Worm (Caenorhabditis elegans) whole organism, young adult: Measurements from ENCODE around the gene nhr-108.

Experiments
- B0261.1 ChIP-seq: sonication (generic microtip); optimal IDR thresholded peaks from 2 replicates; lab custom pipeline; 2016; ENCODE audit warnings: mild to moderate bottlenecking, missing genetic modification characterization, moderate library complexity, missing compliant biosample characterization
- C17E4.6 ChIP-seq: fragments of 200-800 bp; sonication (Bioruptor generic); IDR thresholded peaks from 2 replicates; pipeline ENCODE4 v1.3.6; 2022; ENCODE audit warnings: missing genetic modification reagents, missing genetic modification characterization, missing compliant biosample characterization
- F22D6.2 ChIP-seq: sonication (generic microtip); optimal IDR thresholded peaks from 2 replicates; lab custom pipeline; 2016; ENCODE audit warnings: mild to moderate bottlenecking, missing genetic modification characterization, missing compliant biosample characterization
- F37B4.10 ChIP-seq: fragments of 200-800 bp; sonication (Bioruptor generic); IDR thresholded peaks from 2 replicates; pipeline ENCODE4 v1.3.6; 2022; ENCODE audit warnings: missing genetic modification characterization, missing compliant biosample characterization
- F39B2.1 ChIP-seq: fragments of 200-800 bp; sonication (Bioruptor generic); IDR thresholded peaks from 2 replicates; pipeline ENCODE4 v1.3.6; 2022; ENCODE audit warnings: missing genetic modification reagents, missing genetic modification characterization, missing compliant biosample characterization
- F52B5.7 ChIP-seq: sonication (generic microtip); optimal IDR thresholded peaks from 2 replicates; lab custom pipeline; 2016; ENCODE audit warnings: mild to moderate bottlenecking, missing genetic modification characterization, missing compliant biosample characterization
- F55B11.4 ChIP-seq: sonication (generic microtip); optimal IDR thresholded peaks from 2 replicates; lab custom pipeline; 2016; ENCODE audit warnings: missing compliant biosample characterization, missing genetic modification characterization, borderline replicate concordance; ENCODE audit not compliant: insufficient read depth
- F57A8.1 ChIP-seq: fragments of 200-800 bp; sonication (Bioruptor generic); optimal IDR thresholded peaks from 2 replicates; lab custom pipeline; 2018; ENCODE audit warnings: mild to moderate bottlenecking, missing genetic modification characterization, moderate library complexity, missing compliant biosample characterization
- K11D2.4 ChIP-seq: fragments of 200-800 bp; sonication (Bioruptor generic); IDR thresholded peaks from 2 replicates; pipeline ENCODE4 v1.3.6; 2022; ENCODE audit warnings: missing genetic modification reagents, missing genetic modification characterization, missing compliant biosample characterization
- K12H6.12 ChIP-seq: fragments of 200-800 bp; sonication (Bioruptor generic); optimal IDR thresholded peaks from 2 replicates; lab custom pipeline; 2018; ENCODE audit warnings: mild to moderate bottlenecking, missing genetic modification characterization, missing compliant biosample characterization
- T07F8.4 ChIP-seq: sonication (generic microtip); optimal IDR thresholded peaks from 2 replicates; lab custom pipeline; 2016; ENCODE audit warnings: mild to moderate bottlenecking, missing genetic modification characterization, moderate library complexity, missing compliant biosample characterization
- Y53F4B.3 ChIP-seq: fragments of 200-800 bp; sonication (Bioruptor generic); IDR thresholded peaks from 2 replicates; pipeline ENCODE4 v1.3.6; 2022; ENCODE audit warnings: missing genetic modification reagents, missing genetic modification characterization, missing compliant biosample characterization
- Y53G8AR.9 ChIP-seq: fragments of 200-800 bp; sonication (Bioruptor generic); conservative IDR thresholded peaks from 2 replicates; pipeline ENCODE4 v1.3.6; 2022; ENCODE audit warnings: missing genetic modification reagents, missing genetic modification characterization, missing compliant biosample characterization
- Y67H2A.10 ChIP-seq: fragments of 200-800 bp; sonication (Bioruptor generic); conservative IDR thresholded peaks from 2 replicates; pipeline ENCODE4 v1.3.6; 2022; ENCODE audit warnings: missing genetic modification reagents, missing genetic modification characterization, missing compliant biosample characterization
- Y79H2A.3 ChIP-seq: fragments of 200-800 bp; sonication (Bioruptor generic); conservative IDR thresholded peaks from 2 replicates; pipeline ENCODE4 v1.3.6; 2022; ENCODE audit warnings: missing genetic modification reagents, missing genetic modification characterization, missing compliant biosample characterization
- ZK185.1 ChIP-seq: sonication (generic microtip); optimal IDR thresholded peaks from 2 replicates; lab custom pipeline; 2016; ENCODE audit warnings: mild to moderate bottlenecking, missing genetic modification characterization, missing compliant biosample characterization; ENCODE audit not compliant: poor library complexity, severe bottlenecking
- atf-7 ChIP-seq: sonication (generic microtip); optimal IDR thresholded peaks from 2 replicates; lab custom pipeline; 2017; ENCODE audit warnings: mild to moderate bottlenecking, missing genetic modification characterization, missing compliant biosample characterization
- athp-1 ChIP-seq: sonication (generic microtip); optimal IDR thresholded peaks from 2 replicates; lab custom pipeline; 2017; ENCODE audit warnings: mild to moderate bottlenecking, missing genetic modification characterization, missing compliant biosample characterization
- attf-6 ChIP-seq: fragments of 200-800 bp; sonication (Bioruptor generic); IDR thresholded peaks from 2 replicates; pipeline ENCODE4 v1.3.6; 2022; ENCODE audit warnings: missing genetic modification reagents, missing genetic modification characterization, missing compliant biosample characterization
- bed-1 ChIP-seq: fragments of 200-800 bp; sonication (Bioruptor generic); IDR thresholded peaks from 2 replicates; pipeline ENCODE4 v1.3.6; 2022; ENCODE audit warnings: missing genetic modification reagents, missing genetic modification characterization, missing compliant biosample characterization
- cebp-2 ChIP-seq: fragments of 200-800 bp; sonication (Bioruptor generic); IDR thresholded peaks from 2 replicates; pipeline ENCODE4 v1.3.6; 2022; ENCODE audit warnings: missing genetic modification characterization, missing compliant biosample characterization
- ceh-100 ChIP-seq: fragments of 200-800 bp; sonication (Bioruptor generic); IDR thresholded peaks from 2 replicates; pipeline ENCODE4 v1.3.6; 2022; ENCODE audit warnings: missing genetic modification reagents, missing genetic modification characterization, missing compliant biosample characterization
- ceh-40 ChIP-seq: fragments of 200-800 bp; sonication (Bioruptor generic); IDR thresholded peaks from 2 replicates; pipeline ENCODE4 v1.3.6; 2022; ENCODE audit warnings: missing genetic modification characterization, missing compliant biosample characterization
- ceh-91 ChIP-seq: fragments of 200-800 bp; sonication (Bioruptor generic); IDR thresholded peaks from 2 replicates; pipeline ENCODE4 v1.3.6; 2022; ENCODE audit warnings: missing genetic modification reagents, missing genetic modification characterization, missing compliant biosample characterization
- egl-18 ChIP-seq: fragments of 200-800 bp; sonication (Bioruptor generic); IDR thresholded peaks from 2 replicates; pipeline ENCODE4 v1.3.6; 2022; ENCODE audit warnings: missing genetic modification reagents, missing genetic modification characterization, missing compliant biosample characterization
- gei-17 ChIP-seq: fragments of 200-800 bp; sonication (Bioruptor generic); optimal IDR thresholded peaks from 2 replicates; lab custom pipeline; 2018; ENCODE audit warnings: mild to moderate bottlenecking, missing genetic modification characterization, missing compliant biosample characterization
- him-1 ChIP-seq: sonication (generic microtip); optimal IDR thresholded peaks from 2 replicates; lab custom pipeline; 2016; ENCODE audit warnings: missing genotype, missing genetic modification reagents, missing genetic modification characterization, missing compliant biosample characterization
- hlh-12 ChIP-seq: sonication (generic microtip); optimal IDR thresholded peaks from 2 replicates; lab custom pipeline; 2016; ENCODE audit warnings: missing genetic modification characterization, missing compliant biosample characterization
- let-526 ChIP-seq: fragments of 200-800 bp; sonication (Bioruptor generic); IDR thresholded peaks from 2 replicates; pipeline ENCODE4 v1.3.6; 2022; ENCODE audit warnings: missing genetic modification reagents, missing genetic modification characterization, missing compliant biosample characterization
- let-607 ChIP-seq, 2 experiments: fragments of 200-800 bp in 1 of 2; sonication (Bioruptor generic) in 1 of 2; sonication (generic microtip) in 1 of 2; optimal IDR thresholded peaks; 2 replicates each; lab custom pipeline; 2016 to 2018; ENCODE audit warnings: mild to moderate bottlenecking in 2 of 2, missing compliant biosample characterization in 2 of 2, missing genetic modification characterization in 2 of 2, moderate library complexity in 2 of 2, missing genotype in 1 of 2
- lin-35 ChIP-seq, 3 experiments: fragments of 150-350 bp in 2 of 3; sonication (generic microtip) in 1 of 3; optimal IDR thresholded peaks; 2 replicates each; lab custom pipeline; 2014 to 2018; ENCODE audit warnings: missing biosample characterization in 3 of 3, missing genetic modification characterization in 3 of 3, missing genetic modification reagents in 3 of 3
- lir-1 ChIP-seq: fragments of 200-800 bp; sonication (Bioruptor generic); conservative IDR thresholded peaks from 2 replicates; pipeline ENCODE4 v1.3.6; 2022; ENCODE audit warnings: missing genetic modification reagents, missing genetic modification characterization, missing compliant biosample characterization
- madf-8 ChIP-seq: fragments of 200-800 bp; sonication (Bioruptor generic); conservative IDR thresholded peaks from 2 replicates; pipeline ENCODE4 v1.3.6; 2022; ENCODE audit warnings: missing genetic modification reagents, missing genetic modification characterization, missing compliant biosample characterization
- mcd-1 ChIP-seq: fragments of 200-800 bp; sonication (Bioruptor generic); IDR thresholded peaks from 2 replicates; pipeline ENCODE4 v1.3.6; 2022; ENCODE audit warnings: missing genetic modification reagents, missing genetic modification characterization, missing compliant biosample characterization
- nfya-1 ChIP-seq: sonication (generic microtip); optimal IDR thresholded peaks from 2 replicates; lab custom pipeline; 2017; ENCODE audit warnings: antibody characterized with exemption, missing compliant biosample characterization, missing genetic modification characterization, borderline replicate concordance; ENCODE audit not compliant: insufficient read depth
- nfyb-1 ChIP-seq: fragments of 200-800 bp; sonication (Bioruptor generic); IDR thresholded peaks from 2 replicates; pipeline ENCODE4 v1.3.6; 2022; ENCODE audit warnings: missing genetic modification reagents, missing genetic modification characterization, missing compliant biosample characterization
- nhr-120 ChIP-seq: fragments of 200-800 bp; sonication (Bioruptor generic); IDR thresholded peaks from 2 replicates; pipeline ENCODE4 v1.3.6; 2022; ENCODE audit warnings: missing genetic modification characterization, missing compliant biosample characterization
- nhr-179 ChIP-seq: sonication (generic microtip); optimal IDR thresholded peaks from 2 replicates; lab custom pipeline; 2016; ENCODE audit warnings: mild to moderate bottlenecking, missing genetic modification characterization, missing compliant biosample characterization
- nhr-80 ChIP-seq: sonication (generic microtip); optimal IDR thresholded peaks from 2 replicates; lab custom pipeline; 2016; ENCODE audit warnings: missing genetic modification characterization, missing compliant biosample characterization
- rpc-1 ChIP-seq, 2 experiments: fragments of 150-350 bp in 1 of 2; sonication (generic microtip) in 1 of 2; optimal IDR thresholded peaks; 2 replicates each; lab custom pipeline; 2014 to 2018; ENCODE audit warnings: missing biosample characterization in 1 of 2, missing genetic modification characterization in 1 of 2, missing genetic modification reagents in 1 of 2, missing genotype in 1 of 2
- snpc-3.4 ChIP-seq: sonication (generic microtip); optimal IDR thresholded peaks from 2 replicates; lab custom pipeline; 2017; ENCODE audit warnings: missing genetic modification characterization, mild to moderate bottlenecking, missing compliant biosample characterization, antibody characterized with exemption, moderate library complexity, missing genotype, missing genetic modification reagents
- somi-1 ChIP-seq: fragments of 200-800 bp; sonication (Bioruptor generic); optimal IDR thresholded peaks from 2 replicates; lab custom pipeline; 2018; ENCODE audit warnings: mild to moderate bottlenecking, missing genetic modification characterization, missing compliant biosample characterization
- sptf-2 ChIP-seq: fragments of 200-800 bp; sonication (Bioruptor generic); optimal IDR thresholded peaks from 2 replicates; lab custom pipeline; 2018; ENCODE audit warnings: mild to moderate bottlenecking, missing genetic modification characterization, missing compliant biosample characterization
- tbx-9 ChIP-seq: sonication (generic microtip); optimal IDR thresholded peaks from 2 replicates; lab custom pipeline; 2016; ENCODE audit warnings: borderline replicate concordance, missing genetic modification characterization, inconsistent platforms, missing compliant biosample characterization
- unc-130 ChIP-seq: sonication (generic microtip); optimal IDR thresholded peaks from 2 replicates; lab custom pipeline; 2016; ENCODE audit warnings: missing genetic modification reagents, missing genetic modification characterization, missing compliant biosample characterization
- ztf-22 ChIP-seq: fragments of 200-800 bp; sonication (Bioruptor generic); optimal IDR thresholded peaks from 2 replicates; lab custom pipeline; 2018; ENCODE audit warnings: mild to moderate bottlenecking, missing genetic modification characterization, moderate library complexity, missing compliant biosample characterization

nhr-108 gene

ce11 chrV:15873762-15874161 is 50.5 kb downstream of the nhr-108 start (continued):
- peak in 2 of 3 experiments; percentile 30 to 82 for TF ChIP-seq lin-35 (GFP tag; optimal IDR thresholded peaks at IDR 0.05; lab: Kevin White, UChicago)
- peak; percentile 67 for TF ChIP-seq F22D6.2 (tag; lab: Kevin White, UChicago)
- peak; percentile 93 for TF ChIP-seq snpc-3.4 (tag; lab: Kevin White, UChicago)
- peak; percentile 95 for TF ChIP-seq ZK185.1 (tag; lab: Kevin White, UChicago)
- peak; percentile 77 for TF ChIP-seq K12H6.12
- TF ChIP-seq unc-130 (GFP tag; lab: Kevin White, UChicago), result peak; percentile 81
- peak; percentile 81 for TF ChIP-seq Y53G8AR.9 (GFP tag; lab: Robert Waterston, UW)
- 0 out of 2 replicates have a peak, but pooled peaks have one; percentile 65 for TF ChIP-seq Y79H2A.3 (GFP tag; lab: Robert Waterston, UW)
- TF ChIP-seq him-1 (tag; lab: Kevin White, UChicago), result peak; percentile 96
- peak; percentile 84 for TF ChIP-seq K11D2.4 (GFP tag; lab: Robert Waterston, UW)
- TF ChIP-seq nfya-1, result no peak
- peak; percentile 89 for TF ChIP-seq let-526 (GFP tag; lab: Robert Waterston, UW)
- TF ChIP-seq T07F8.4, result peak; percentile 88
- TF ChIP-seq ceh-91, result peak; percentile 71
- TF ChIP-seq hlh-12 (tag; lab: Kevin White, UChicago), result peak; percentile 92
- peak; percentile 96 for TF ChIP-seq athp-1 (tag; lab: Kevin White, UChicago)
- TF ChIP-seq F55B11.4, result no peak
- no peak for TF ChIP-seq F39B2.1 (GFP tag; lab: Robert Waterston, UW)
- peak; percentile 84 for TF ChIP-seq mcd-1 (GFP tag; lab: Robert Waterston, UW)
- peak; percentile 86 for TF ChIP-seq nhr-179
- TF ChIP-seq Y53F4B.3, result peak; percentile 50; the same call in 1 of the 2 replicates
- peak; percentile 92; the same call in 1 of the 2 replicates for TF ChIP-seq F37B4.10
- peak; percentile 65 for TF ChIP-seq nhr-80
- TF ChIP-seq madf-8 (GFP tag; lab: Robert Waterston, UW), result peak; percentile 43
- peak; percentile 76 for TF ChIP-seq ztf-22 (GFP tag; lab: Kevin White, UChicago)
- TF ChIP-seq F52B5.7, result peak; percentile 97
- peak; percentile 96 for TF ChIP-seq cebp-2
- TF ChIP-seq lir-1 (GFP tag; lab: Robert Waterston, UW), result peak; percentile 78
- peak; percentile 88 for TF ChIP-seq atf-7 (tag; lab: Kevin White, UChicago)
- TF ChIP-seq ceh-40 (GFP tag; lab: Robert Waterston, UW), result peak; percentile 94; the same call in 1 of the 2 replicates
- peak; percentile 99 for TF ChIP-seq B0261.1
- peak; percentile 94 for TF ChIP-seq nfyb-1 (GFP tag; lab: Robert Waterston, UW)
- peak; percentile 91 for TF ChIP-seq F57A8.1 (GFP tag; lab: Kevin White, UChicago)
- peak; percentile 85 for TF ChIP-seq attf-6 (GFP tag; lab: Robert Waterston, UW)
- no peak for TF ChIP-seq Y67H2A.10 (GFP tag; lab: Robert Waterston, UW)
- peak; percentile 71 to 75 for TF ChIP-seq let-607 (tag; optimal IDR thresholded peaks at IDR 0.05; lab: Kevin White, UChicago)
- TF ChIP-seq gei-17 (GFP tag; lab: Kevin White, UChicago), result peak; percentile 73
- peak; percentile 95 for TF ChIP-seq bed-1
- TF ChIP-seq nhr-120, result peak; percentile 95
- peak; percentile 87 for TF ChIP-seq C17E4.6 (GFP tag; lab: Robert Waterston, UW)
- TF ChIP-seq somi-1 (GFP tag; lab: Kevin White, UChicago), result peak; percentile 87
- TF ChIP-seq tbx-9 (tag; lab: Kevin White, UChicago), result peak; percentile 96
- TF ChIP-seq sptf-2 (GFP tag; lab: Kevin White, UChicago), result peak; percentile 91
- peak; percentile 81 for TF ChIP-seq ceh-100 (GFP tag; lab: Robert Waterston, UW)
- peak; percentile 83; the same call in 1 of the 2 replicates for TF ChIP-seq egl-18 (GFP tag; lab: Robert Waterston, UW)
- TF ChIP-seq rpc-1 (optimal IDR thresholded peaks at IDR 0.05; lab: Kevin White, UChicago), result peak; percentile 98
- TF ChIP-seq rpc-1 (tag; optimal IDR thresholded peaks at IDR 0.05; lab: Kevin White, UChicago), result peak; percentile 99
